Worm (Caenorhabditis elegans) whole organism, L3 larva: Measurements from ENCODE around the gene C06E1.9.

Experiments used
- ceh-9 ChIP-seq: sonication (generic microtip); optimal IDR thresholded peaks from 2 replicates; lab custom pipeline; 2018; ENCODE audit warnings: missing biosample characterization, missing genetic modification characterization
- elt-1 ChIP-seq: fragments of 150-350 bp; optimal IDR thresholded peaks from 2 replicates; lab custom pipeline; 2014; ENCODE audit warnings: missing biosample characterization, missing genetic modification characterization
- mdl-1 ChIP-seq: fragments of 150-350 bp; optimal IDR thresholded peaks from 2 replicates; lab custom pipeline; 2014; ENCODE audit warnings: missing biosample characterization, missing genetic modification characterization
- nhr-23 ChIP-seq: fragments of 150-350 bp; optimal IDR thresholded peaks from 2 replicates; lab custom pipeline; 2014; ENCODE audit warnings: missing biosample characterization, missing genetic modification reagents, missing genetic modification characterization
- pha-4 ChIP-seq: fragments of 150-350 bp; optimal IDR thresholded peaks from 2 replicates; lab custom pipeline; 2014; ENCODE audit warnings: missing biosample characterization, missing genetic modification reagents, missing genetic modification characterization

- TF ChIP-seq nhr-23 (tag; lab: Kevin White, UChicago) (no peak), elt-1 (tag; lab: Kevin White, UChicago) (no peak), pha-4 (tag; lab: Kevin White, UChicago) (no peak), ceh-9 (no peak), mdl-1 (tag; lab: Kevin White, UChicago) (no peak)
Observed at ce11 chrIII:8621982-8622381, 12.4 kb upstream of the C06E1.9 start.
